Fruit fly (Drosophila melanogaster) S2 (cell line): ENCODE measurements around the gene Pdh.

Source experiments
- CG8478 ChIP-seq: fragments of >200 bp; optimal IDR thresholded peaks from 2 replicates; lab custom pipeline; 2018
- CTCF ChIP-seq, 2 experiments: fragments of >200 bp; optimal IDR thresholded peaks; 2 replicates each; lab custom pipeline; 2018

DNA sequence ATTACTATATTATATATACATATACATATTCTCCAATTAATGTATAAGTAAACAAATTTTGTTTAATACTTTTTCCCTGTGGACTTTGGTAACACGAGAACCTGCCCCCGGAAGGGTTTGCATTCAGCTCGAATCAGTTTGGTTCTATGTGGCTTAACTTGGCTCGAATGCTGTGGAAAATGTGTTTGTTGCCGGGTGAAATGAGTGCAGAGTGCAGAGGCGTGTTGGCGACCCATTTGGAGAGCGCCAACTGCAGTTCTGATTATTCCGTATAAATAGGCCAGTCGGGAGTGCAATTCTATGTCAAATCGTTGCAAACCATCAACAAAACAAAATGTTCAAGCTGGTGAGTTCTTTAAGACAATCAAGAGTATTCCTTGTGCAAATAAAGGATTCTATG lies 36.4 kb downstream of the Pdh start, which contains the start of gene Nplp3:
- TF ChIP-seq CG8478 (no peak), CTCF (optimal IDR thresholded peaks at IDR 0.05; lab: Kevin White, UChicago) (no peak)
